Worm (Caenorhabditis elegans): ENCODE data around the gene Y38F1A.2.

DNA sequence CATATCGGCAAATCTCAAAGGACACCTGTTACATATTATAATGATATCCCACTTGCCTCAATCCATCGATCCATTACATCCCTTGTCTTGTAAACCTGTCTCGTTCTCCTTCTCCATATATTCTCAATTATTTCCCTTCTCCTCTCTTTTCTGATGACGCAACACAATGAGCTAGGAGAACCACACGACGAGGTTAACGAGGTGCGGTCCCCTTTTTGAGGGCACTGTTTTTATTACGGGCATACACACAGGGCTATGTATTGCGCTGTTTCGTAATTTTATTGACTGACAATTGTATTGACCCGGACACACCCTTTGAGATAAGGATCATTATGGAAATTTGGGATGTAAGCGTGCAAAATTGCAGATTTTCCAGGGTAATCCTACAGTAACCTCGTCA is 23.9 kb downstream of the Y38F1A.2 start:
- TF ChIP-seq dao-5 (tag; optimal IDR thresholded peaks at IDR 0.05) (no peak), him-1 (tag; optimal IDR thresholded peaks at IDR 0.05) (no peak)
